Worm (Caenorhabditis elegans) whole organism, L2 larva: Measurements from ENCODE around the gene W02A2.9.

Experiments used
- elt-3 ChIP-seq: sonication (generic microtip); optimal IDR thresholded peaks from 2 replicates; lab custom pipeline; 2017; ENCODE audit warnings: missing biosample characterization, missing genetic modification characterization
- nhr-23 ChIP-seq: fragments of 150-350 bp; optimal IDR thresholded peaks from 2 replicates; lab custom pipeline; 2014; ENCODE audit warnings: missing biosample characterization, missing genetic modification reagents, missing genetic modification characterization
- sma-9 ChIP-seq, 2 experiments: fragments of 150-350 bp in 1 of 2; sonication (generic microtip) in 1 of 2; optimal IDR thresholded peaks; 2 replicates each; lab custom pipeline; 2014 to 2016; ENCODE audit warnings: missing genetic modification characterization in 2 of 2, mild to moderate bottlenecking in 1 of 2, missing biosample characterization in 1 of 2, missing compliant biosample characterization in 1 of 2, missing genetic modification reagents in 1 of 2, moderate library complexity in 1 of 2
- ztf-11 ChIP-seq: sonication (generic microtip); optimal IDR thresholded peaks from 2 replicates; lab custom pipeline; 2017; ENCODE audit warnings: missing biosample characterization, missing genetic modification characterization

DNA sequence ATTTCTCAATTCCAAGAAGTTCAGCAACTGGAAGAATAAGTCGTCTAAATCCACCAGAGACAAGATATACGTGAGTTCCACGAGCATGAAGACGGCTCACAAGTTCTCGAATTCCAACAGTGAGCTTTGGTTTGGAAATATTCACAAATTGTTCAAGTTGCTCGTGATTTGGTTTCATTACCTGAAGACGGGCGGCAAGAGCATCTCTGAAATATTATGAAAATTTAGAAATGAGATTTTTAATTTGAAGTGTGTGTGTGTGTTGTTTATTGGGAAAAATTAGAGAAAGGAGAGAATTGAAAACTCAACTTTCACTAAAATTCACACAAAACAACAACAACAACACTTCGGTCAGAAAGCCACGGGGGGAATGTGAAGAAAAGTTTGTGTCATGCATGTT, 43.3 kb downstream of the W02A2.9 start:
- TF ChIP-seq elt-3 (no peak), ztf-11 (tag; lab: Kevin White, UChicago) (no peak), sma-9 (GFP tag; optimal IDR thresholded peaks at IDR 0.05; lab: Kevin White, UChicago) (no peak), sma-9 (tag; optimal IDR thresholded peaks at IDR 0.05; lab: Kevin White, UChicago) (no peak), nhr-23 (tag; lab: Kevin White, UChicago) (no peak)
